Worm (Caenorhabditis elegans): ENCODE data around the gene F20C5.7.

DNA sequence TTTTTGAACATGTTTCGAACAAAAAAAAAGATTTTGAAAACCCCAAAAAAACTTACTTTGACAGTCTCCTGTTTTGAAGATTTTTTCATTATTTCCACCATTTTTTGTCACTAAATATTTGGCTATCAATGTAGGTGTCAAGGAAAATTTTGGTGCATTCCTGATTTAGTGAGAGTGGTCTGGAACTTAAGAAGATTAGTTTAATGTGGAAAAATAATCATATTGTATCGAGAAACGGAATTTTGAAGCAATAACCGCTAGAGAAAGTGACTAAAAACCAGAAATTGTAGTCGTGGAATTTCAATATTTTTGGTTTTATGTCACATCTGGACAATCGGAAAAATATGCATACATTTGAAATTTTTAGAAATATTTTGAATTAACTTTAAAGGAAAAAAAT is 16.4 kb upstream of the F20C5.7 start, which contains the start of the genes F20C5.11 and klp-11:
- TF ChIP-seq ama-1 (optimal IDR thresholded peaks at IDR 0.05) = no peak
- no peak for TF ChIP-seq F13C5.2 (tag; optimal IDR thresholded peaks at IDR 0.05)
- no peak for TF ChIP-seq tbx-37 (GFP tag; conservative IDR thresholded peaks at IDR 0.05)
- no peak for TF ChIP-seq flt-1 (GFP tag; IDR thresholded peaks at IDR 0.05)
- no peak for TF ChIP-seq hnd-1 (tag; optimal IDR thresholded peaks at IDR 0.05)
- no peak for TF ChIP-seq pes-1 (GFP tag; IDR thresholded peaks at IDR 0.05)
- TF ChIP-seq ceh-36 (tag; optimal IDR thresholded peaks at IDR 0.05) = no peak
- TF ChIP-seq ceh-13 (GFP tag; optimal IDR thresholded peaks at IDR 0.05) = no peak
- TF ChIP-seq tbx-11 (GFP tag; IDR thresholded peaks at IDR 0.05) = no peak
- TF ChIP-seq aly-1 (tag; optimal IDR thresholded peaks at IDR 0.05) = no peak
- TF ChIP-seq scrt-1 (GFP tag; IDR thresholded peaks at IDR 0.05) = no peak
- TF ChIP-seq ets-7 (tag; optimal IDR thresholded peaks at IDR 0.05) = no peak

Measured in whole organism, early embryonic.